Worm (Caenorhabditis elegans): ENCODE measurements around the gene H23L24.4.

Gene H23L24.4

ce11 chrIV:8724907-8725306 is 19.5 kb upstream of the H23L24.4 start:
- TF ChIP-seq lin-38 (GFP tag; IDR thresholded peaks at IDR 0.05), result no peak
- TF ChIP-seq hmg-1.1 (GFP tag; IDR thresholded peaks at IDR 0.05), result no peak
- TF ChIP-seq set-16 (GFP tag; IDR thresholded peaks at IDR 0.05), result no peak
- TF ChIP-seq zag-1 (tag; optimal IDR thresholded peaks at IDR 0.05), result no peak
- no peak for TF ChIP-seq tag-97 (GFP tag; IDR thresholded peaks at IDR 0.05)
- no peak for TF ChIP-seq madf-5 (GFP tag; IDR thresholded peaks at IDR 0.05)
- no peak for TF ChIP-seq D1046.2 (GFP tag; IDR thresholded peaks at IDR 0.05)
- no peak for TF ChIP-seq pqm-1 (tag; optimal IDR thresholded peaks at IDR 0.05)
- no peak for TF ChIP-seq nhr-10 (tag; optimal IDR thresholded peaks at IDR 0.05)

ce11 chrIV:8723720-8724119 is 18.3 kb upstream of the H23L24.4 start, which contains the start of gene F21D5.9:
F21D5.9 (plus strand) TSS chrIV:8724020.
- TF ChIP-seq R02D3.7 (tag; optimal IDR thresholded peaks at IDR 0.05) (no peak), hlh-30 (tag; optimal IDR thresholded peaks at IDR 0.05; ENCODE audit: insufficient read depth) (no peak), zfp-2 (tag; optimal IDR thresholded peaks at IDR 0.05) (no peak), mxl-2 (GFP tag; conservative IDR thresholded peaks at IDR 0.05) (no peak), Y75B8A.6 (GFP tag; IDR thresholded peaks at IDR 0.05) (no peak), nhr-42 (GFP tag; IDR thresholded peaks at IDR 0.05) (no peak), F37D6.2 (tag; optimal IDR thresholded peaks at IDR 0.05) (no peak), lin-29 (GFP tag; IDR thresholded peaks at IDR 0.05) (no peak), daf-8 (GFP tag; IDR thresholded peaks at IDR 0.05) (no peak), ZK337.2 (GFP tag; IDR thresholded peaks at IDR 0.05) (no peak), daf-12 (tag; optimal IDR thresholded peaks at IDR 0.05) (no peak), aly-2 (tag; optimal IDR thresholded peaks at IDR 0.05) (no peak), mdt-29 (GFP tag; IDR thresholded peaks at IDR 0.05) (no peak), zip-2 (tag; optimal IDR thresholded peaks at IDR 0.05) (no peak), nhr-41 (GFP tag; IDR thresholded peaks at IDR 0.05) (no peak), duxl-1 (tag; optimal IDR thresholded peaks at IDR 0.05; ENCODE audit: poor library complexity) (no peak), nhr-11 (tag; optimal IDR thresholded peaks at IDR 0.05) (no peak), nhr-237 (tag; optimal IDR thresholded peaks at IDR 0.05) (no peak), mdl-1 (tag; optimal IDR thresholded peaks at IDR 0.05) (no peak)

- TF ChIP-seq ceh-44 (GFP tag; IDR thresholded peaks at IDR 0.05), result no peak
- no peak for TF ChIP-seq unc-39 (tag; optimal IDR thresholded peaks at IDR 0.05)
- TF ChIP-seq nhr-25 (tag; optimal IDR thresholded peaks at IDR 0.05; ENCODE audit: borderline replicate concordance, insufficient read depth), result no peak
- no peak for TF ChIP-seq nhr-48 (tag; optimal IDR thresholded peaks at IDR 0.05)
- TF ChIP-seq jun-1 (tag; optimal IDR thresholded peaks at IDR 0.05), result no peak
- no peak for TF ChIP-seq spr-3 (GFP tag; optimal IDR thresholded peaks at IDR 0.05)
- TF ChIP-seq nhr-77 (tag; optimal IDR thresholded peaks at IDR 0.05), result no peak
- no peak for TF ChIP-seq mdt-29 (GFP tag; IDR thresholded peaks at IDR 0.05)
- TF ChIP-seq set-16 (GFP tag; IDR thresholded peaks at IDR 0.05), result no peak
- TF ChIP-seq ceh-20 (GFP tag; IDR thresholded peaks at IDR 0.05), result no peak
- TF ChIP-seq Y48G9A.11 (GFP tag; IDR thresholded peaks at IDR 0.05), result no peak
- TF ChIP-seq hlh-11 (tag; optimal IDR thresholded peaks at IDR 0.05), result no peak
- TF ChIP-seq mdl-1 (tag; optimal IDR thresholded peaks at IDR 0.05), result no peak
- no peak for TF ChIP-seq F26F4.8 (GFP tag; conservative IDR thresholded peaks at IDR 0.05)
- TF ChIP-seq skn-1 (tag; optimal IDR thresholded peaks at IDR 0.05), result no peak
- no peak for TF ChIP-seq duxl-1 (tag; optimal IDR thresholded peaks at IDR 0.05; ENCODE audit: poor library complexity)
- TF ChIP-seq snpc-4 (tag; optimal IDR thresholded peaks at IDR 0.05), result no peak
- no peak for TF ChIP-seq gei-8 (GFP tag; optimal IDR thresholded peaks at IDR 0.05)
Observed at ce11 chrIV:8722801-8723200, 17.4 kb upstream of the H23L24.4 start.

Data from whole organism, L4 larva.